Worm (Caenorhabditis elegans) whole organism, L1 larva: ENCODE data around the gene F31F7.1.

Experiments used
- aha-1 ChIP-seq: fragments of 150-350 bp; optimal IDR thresholded peaks from 2 replicates; lab custom pipeline; 2014; ENCODE audit warnings: missing biosample characterization, missing genetic modification characterization
- blmp-1 ChIP-seq: fragments of 150-350 bp; optimal IDR thresholded peaks from 2 replicates; lab custom pipeline; 2014; ENCODE audit warnings: missing biosample characterization, missing genetic modification characterization
- ceh-63 ChIP-seq: fragments of 200-800 bp; sonication (Bioruptor generic); optimal IDR thresholded peaks from 2 replicates; lab custom pipeline; 2018; ENCODE audit warnings: mild to moderate bottlenecking, missing genetic modification characterization, missing compliant biosample characterization
- ces-1 ChIP-seq: fragments of 150-350 bp; optimal IDR thresholded peaks from 2 replicates; lab custom pipeline; 2014; ENCODE audit warnings: missing biosample characterization, missing genetic modification reagents, missing genetic modification characterization
- efl-1 ChIP-seq, 4 experiments: fragments of 150-350 bp; optimal IDR thresholded peaks in 3 of 4; peaks in 1 of 4; 1 replicate in 1 of 4; 2 replicates in 3 of 4; lab custom pipeline; 2014; ENCODE audit warnings: missing biosample characterization in 2 of 4, missing genetic modification characterization in 2 of 4, missing genetic modification reagents in 2 of 4
- egl-27 ChIP-seq, 2 experiments: fragments of 150-350 bp in 1 of 2; sonication (generic microtip); optimal IDR thresholded peaks; 3 replicates each; lab custom pipeline; 2017 to 2018; ENCODE audit warnings: missing biosample characterization in 2 of 2, missing genetic modification characterization in 2 of 2, missing genetic modification reagents in 2 of 2
- fos-1 ChIP-seq: fragments of 150-350 bp; optimal IDR thresholded peaks from 2 replicates; lab custom pipeline; 2014; ENCODE audit warnings: missing biosample characterization, missing genetic modification characterization
- irx-1 ChIP-seq: sonication (generic microtip); optimal IDR thresholded peaks from 2 replicates; lab custom pipeline; 2016; ENCODE audit warnings: missing genetic modification characterization, missing compliant biosample characterization
- isw-1 ChIP-seq: fragments of 200-800 bp; sonication (Bioruptor generic); IDR thresholded peaks from 2 replicates; pipeline ENCODE4 v1.3.6; 2022; ENCODE audit warnings: missing genetic modification characterization, missing compliant biosample characterization
- jun-1 ChIP-seq: fragments of 150-350 bp; optimal IDR thresholded peaks from 2 replicates; lab custom pipeline; 2014; ENCODE audit warnings: missing biosample characterization, missing genetic modification reagents, missing genetic modification characterization
- lin-13 ChIP-seq: fragments of 150-350 bp; optimal IDR thresholded peaks from 2 replicates; lab custom pipeline; 2014; ENCODE audit warnings: missing biosample characterization, missing genetic modification reagents, missing genetic modification characterization
- lir-3 ChIP-seq: sonication (generic microtip); optimal IDR thresholded peaks from 2 replicates; lab custom pipeline; 2016; ENCODE audit warnings: mild to moderate bottlenecking, missing genetic modification characterization, moderate library complexity, missing compliant biosample characterization; ENCODE audit not compliant: poor library complexity
- nhr-11 ChIP-seq: fragments of 150-350 bp; optimal IDR thresholded peaks from 2 replicates; lab custom pipeline; 2014; ENCODE audit warnings: missing biosample characterization, missing genetic modification characterization
- nhr-19 ChIP-seq: fragments of 200-800 bp; sonication (Bioruptor generic); conservative IDR thresholded peaks from 2 replicates; pipeline ENCODE4 v1.3.6; 2022; ENCODE audit warnings: missing genetic modification characterization, missing compliant biosample characterization
- nhr-90 ChIP-seq: sonication (generic microtip); optimal IDR thresholded peaks from 2 replicates; lab custom pipeline; 2016; ENCODE audit warnings: mild to moderate bottlenecking, missing genetic modification characterization, missing compliant biosample characterization; ENCODE audit not compliant: poor library complexity
- pqm-1 ChIP-seq: sonication (generic microtip); optimal IDR thresholded peaks from 3 replicates; lab custom pipeline; 2017; ENCODE audit warnings: missing biosample characterization, missing genetic modification characterization
- snpc-4 ChIP-seq: fragments of 150-350 bp; optimal IDR thresholded peaks from 2 replicates; lab custom pipeline; 2014; ENCODE audit warnings: missing biosample characterization, missing genetic modification characterization
- sox-4 ChIP-seq: sonication (generic microtip); optimal IDR thresholded peaks from 2 replicates; lab custom pipeline; 2016; ENCODE audit warnings: missing genetic modification characterization, missing compliant biosample characterization
- sptf-1 ChIP-seq: fragments of 150-350 bp; optimal IDR thresholded peaks from 2 replicates; lab custom pipeline; 2014; ENCODE audit warnings: missing biosample characterization, missing genetic modification characterization
- tlp-1 ChIP-seq: fragments of 150-350 bp; optimal IDR thresholded peaks from 2 replicates; lab custom pipeline; 2014; ENCODE audit warnings: missing biosample characterization, missing genetic modification characterization
- unc-98 ChIP-seq: fragments of 200-800 bp; sonication (Bioruptor generic); IDR thresholded peaks from 2 replicates; pipeline ENCODE4 v1.3.6; 2022; ENCODE audit warnings: missing genetic modification characterization, missing compliant biosample characterization
- zag-1 ChIP-seq: fragments of 150-350 bp; optimal IDR thresholded peaks from 2 replicates; lab custom pipeline; 2014; ENCODE audit warnings: missing biosample characterization, missing genetic modification characterization
- ztf-4 ChIP-seq: fragments of 150-350 bp; optimal IDR thresholded peaks from 2 replicates; lab custom pipeline; 2014; ENCODE audit warnings: missing biosample characterization, missing genetic modification characterization

The F31F7.1 gene

ce11 chrV:6323602-6324001, 47.4 kb downstream of the F31F7.1 start:
- TF ChIP-seq blmp-1 (tag; lab: Kevin White, UChicago): peak; percentile 24
- no peak for TF ChIP-seq efl-1 (optimal IDR thresholded peaks at IDR 0.05; lab: Kevin White, UChicago)
- TF ChIP-seq efl-1 (GFP tag; optimal IDR thresholded peaks at IDR 0.05 in 1 of 2; lab: Kevin White, UChicago): peak in 1 of 2 experiments; percentile 52
- TF ChIP-seq aha-1 (tag; lab: Kevin White, UChicago): no peak

- TF ChIP-seq jun-1 (tag; lab: Kevin White, UChicago) (no peak), irx-1 (tag; lab: Kevin White, UChicago) (no peak), snpc-4 (tag; lab: Kevin White, UChicago) (no peak), nhr-90 (peak; percentile 13), zag-1 (tag; lab: Kevin White, UChicago) (no peak), nhr-11 (no peak), sptf-1 (tag; lab: Kevin White, UChicago) (no peak)
These were observed 50.2 kb downstream of the F31F7.1 start for ce11 chrV:6326394-6326793.

- TF ChIP-seq nhr-90 (no peak), zag-1 (tag; lab: Kevin White, UChicago) (no peak), fos-1 (no peak), sptf-1 (tag; lab: Kevin White, UChicago) (no peak), sox-4 (tag; lab: Kevin White, UChicago) (no peak), pqm-1 (no peak), ces-1 (GFP tag; lab: Kevin White, UChicago) (no peak), aha-1 (tag; lab: Kevin White, UChicago) (no peak), lin-13 (GFP tag; lab: Kevin White, UChicago) (no peak), egl-27 (tag; optimal IDR thresholded peaks at IDR 0.05; lab: Kevin White, UChicago) (no peak), tlp-1 (tag; lab: Kevin White, UChicago) (no peak), isw-1 (no peak), lir-3 (tag; lab: Kevin White, UChicago) (no peak), ceh-63 (GFP tag; lab: Kevin White, UChicago) (no peak), ztf-4 (tag; lab: Kevin White, UChicago) (no peak), nhr-19 (no peak), unc-98 (no peak)
These were observed 50.7 kb downstream of the F31F7.1 start, which contains the start of gene fbxa-202 for ce11 chrV:6326980-6327379. TSS of gene fbxa-202 (plus strand) at chrV:6327280.
